Worm (Caenorhabditis elegans) whole organism, L3 larva: ENCODE results near the gene B0348.10.

Experiments
- ceh-82 ChIP-seq: fragments of 150-350 bp; optimal IDR thresholded peaks from 2 replicates; lab custom pipeline; 2014; ENCODE audit warnings: missing biosample characterization, missing genetic modification characterization
- daf-12 ChIP-seq: fragments of 150-350 bp; optimal IDR thresholded peaks from 2 replicates; lab custom pipeline; 2014; ENCODE audit warnings: missing biosample characterization, missing genetic modification reagents, missing genetic modification characterization
- elt-2 ChIP-seq: sonication (generic microtip); optimal IDR thresholded peaks from 2 replicates; lab custom pipeline; 2016; ENCODE audit warnings: missing genetic modification reagents, mild to moderate bottlenecking, missing genetic modification characterization, missing compliant biosample characterization
- elt-3 ChIP-seq, 3 experiments: fragments of 150-350 bp in 1 of 3; sonication (generic microtip) in 2 of 3; optimal IDR thresholded peaks; 2 replicates in 2 of 3; 4 replicates in 1 of 3; lab custom pipeline; 2014 to 2017; ENCODE audit warnings: missing biosample characterization in 3 of 3, missing genetic modification characterization in 3 of 3
- fkh-2 ChIP-seq: fragments of 150-350 bp; optimal IDR thresholded peaks from 2 replicates; lab custom pipeline; 2014; ENCODE audit warnings: missing biosample characterization, missing genetic modification reagents, missing genetic modification characterization
- lin-39 ChIP-seq: fragments of 150-350 bp; optimal IDR thresholded peaks from 2 replicates; lab custom pipeline; 2018; ENCODE audit warnings: missing biosample characterization, missing genetic modification reagents, missing genetic modification characterization
- nhr-12 ChIP-seq: fragments of 150-350 bp; optimal IDR thresholded peaks from 2 replicates; lab custom pipeline; 2014; ENCODE audit warnings: missing biosample characterization, missing genetic modification characterization
- nhr-237 ChIP-seq: fragments of 150-350 bp; optimal IDR thresholded peaks from 2 replicates; lab custom pipeline; 2014; ENCODE audit warnings: missing biosample characterization, missing genetic modification characterization
- nhr-43 ChIP-seq: sonication (generic microtip); optimal IDR thresholded peaks from 2 replicates; lab custom pipeline; 2016; ENCODE audit warnings: mild to moderate bottlenecking, missing genetic modification characterization, missing compliant biosample characterization; ENCODE audit not compliant: poor library complexity, severe bottlenecking
- sea-2 ChIP-seq: fragments of 150-350 bp; sonication (generic microtip); optimal IDR thresholded peaks from 4 replicates; lab custom pipeline; 2014; ENCODE audit warnings: missing biosample characterization, missing genetic modification reagents, missing genetic modification characterization
- snpc-4 ChIP-seq: fragments of 150-350 bp; optimal IDR thresholded peaks from 2 replicates; lab custom pipeline; 2014; ENCODE audit warnings: missing biosample characterization, missing genetic modification characterization
- unc-62 ChIP-seq: fragments of 150-350 bp; sonication (generic microtip); optimal IDR thresholded peaks from 4 replicates; lab custom pipeline; 2014; ENCODE audit warnings: missing biosample characterization, missing genetic modification reagents, missing genetic modification characterization
- ztf-11 ChIP-seq: fragments of 150-350 bp; optimal IDR thresholded peaks from 2 replicates; lab custom pipeline; 2014; ENCODE audit warnings: missing biosample characterization, missing genetic modification characterization
- ztf-4 ChIP-seq: fragments of 150-350 bp; optimal IDR thresholded peaks from 2 replicates; lab custom pipeline; 2014; ENCODE audit warnings: missing biosample characterization, missing genetic modification characterization

- TF ChIP-seq ztf-11 (tag; lab: Kevin White, UChicago) (no peak), ztf-4 (tag; lab: Kevin White, UChicago) (no peak), nhr-237 (tag; lab: Kevin White, UChicago) (no peak), snpc-4 (tag; lab: Kevin White, UChicago) (no peak), elt-2 (tag; lab: Kevin White, UChicago) (no peak), daf-12 (tag; lab: Kevin White, UChicago) (no peak), fkh-2 (tag; lab: Kevin White, UChicago) (no peak), sea-2 (no peak), lin-39 (no peak), ceh-82 (tag; lab: Kevin White, UChicago) (no peak), nhr-43 (tag; lab: Kevin White, UChicago) (no peak), nhr-12 (tag; lab: Kevin White, UChicago) (no peak), elt-3 (tag; optimal IDR thresholded peaks at IDR 0.05; lab: Kevin White, UChicago) (no peak), unc-62 (no peak)
Measured at ce11 chrV:43070-43469, 34.5 kb upstream of the B0348.10 start.
